Worm (Caenorhabditis elegans): ENCODE measurements around the gene T13C2.7.

DNA sequence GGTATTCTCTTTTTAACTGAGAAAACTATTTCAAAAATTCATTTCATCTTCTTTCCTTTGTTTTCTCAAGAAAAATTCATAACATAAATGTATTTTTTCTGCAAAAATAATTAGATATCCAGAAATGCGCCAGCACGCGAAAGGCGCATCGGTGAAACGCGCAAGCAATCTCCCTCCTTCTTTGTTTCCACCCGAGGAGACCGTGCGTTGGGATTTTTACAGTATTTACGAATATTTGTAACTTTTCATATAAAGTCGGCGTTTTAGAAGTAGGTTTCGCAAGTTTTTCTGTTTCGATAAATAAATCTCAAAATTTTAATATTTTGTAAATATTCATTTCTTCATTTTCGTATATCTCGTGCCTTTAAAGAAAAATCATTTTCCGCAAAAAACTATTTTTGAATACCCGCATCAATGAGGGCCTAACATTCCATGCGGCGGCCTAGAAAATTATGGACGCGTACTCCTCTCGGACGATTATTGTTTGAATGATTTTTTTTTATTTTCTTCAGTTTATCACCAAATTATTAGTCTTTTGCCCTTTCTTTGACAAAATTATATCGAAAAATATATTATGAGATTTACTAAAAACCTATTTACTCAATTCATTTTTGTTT, 2.7 kb upstream of the T13C2.7 start, which contains the start of gene ssup-72:
- TF ChIP-seq ama-1 (optimal IDR thresholded peaks at IDR 0.05), result no peak
- peak; percentile 35 for TF ChIP-seq hmg-4 (GFP tag; optimal IDR thresholded peaks at IDR 0.05)
- TF ChIP-seq ceh-13 (GFP tag; optimal IDR thresholded peaks at IDR 0.05), result no peak
- no peak for TF ChIP-seq flt-1 (GFP tag; IDR thresholded peaks at IDR 0.05)
- TF ChIP-seq scrt-1 (GFP tag; IDR thresholded peaks at IDR 0.05), result no peak
- TF ChIP-seq B0310.2 (tag; optimal IDR thresholded peaks at IDR 0.05), result no peak
- TF ChIP-seq ets-7 (tag; optimal IDR thresholded peaks at IDR 0.05), result no peak
- TF ChIP-seq sea-1 (GFP tag; conservative IDR thresholded peaks at IDR 0.05), result no peak
- TF ChIP-seq pes-1 (GFP tag; IDR thresholded peaks at IDR 0.05), result no peak
- TF ChIP-seq hnd-1 (tag; optimal IDR thresholded peaks at IDR 0.05), result no peak
- TF ChIP-seq ceh-36 (tag; optimal IDR thresholded peaks at IDR 0.05), result no peak
